Worm (Caenorhabditis elegans) whole organism, L1 larva: ENCODE measurements around the gene srh-30.

ENCODE experiments used
- C04F5.9 ChIP-seq: sonication (generic microtip); optimal IDR thresholded peaks from 2 replicates; lab custom pipeline; 2016; ENCODE audit warnings: missing genetic modification characterization, missing compliant biosample characterization
- alr-1 ChIP-seq: fragments of 200-800 bp; sonication (Bioruptor generic); optimal IDR thresholded peaks from 2 replicates; lab custom pipeline; 2018; ENCODE audit warnings: borderline replicate concordance, mild to moderate bottlenecking, missing genetic modification characterization, missing compliant biosample characterization
- aly-2 ChIP-seq: fragments of 150-350 bp; optimal IDR thresholded peaks from 2 replicates; lab custom pipeline; 2014; ENCODE audit warnings: missing biosample characterization, missing genetic modification characterization
- blmp-1 ChIP-seq: fragments of 150-350 bp; optimal IDR thresholded peaks from 2 replicates; lab custom pipeline; 2014; ENCODE audit warnings: missing biosample characterization, missing genetic modification characterization
- ceh-63 ChIP-seq: fragments of 200-800 bp; sonication (Bioruptor generic); optimal IDR thresholded peaks from 2 replicates; lab custom pipeline; 2018; ENCODE audit warnings: mild to moderate bottlenecking, missing genetic modification characterization, missing compliant biosample characterization
- ceh-8 ChIP-seq: fragments of 200-800 bp; sonication (Bioruptor generic); optimal IDR thresholded peaks from 2 replicates; lab custom pipeline; 2018; ENCODE audit warnings: mild to moderate bottlenecking, missing genetic modification characterization, moderate library complexity, missing compliant biosample characterization
- ceh-82 ChIP-seq, 3 experiments: fragments of 150-350 bp in 1 of 3; sonication (generic microtip) in 2 of 3; optimal IDR thresholded peaks; 2 replicates each; lab custom pipeline; 2014 to 2017; ENCODE audit warnings: missing biosample characterization in 3 of 3, missing genetic modification characterization in 3 of 3
- ces-1 ChIP-seq: fragments of 150-350 bp; optimal IDR thresholded peaks from 2 replicates; lab custom pipeline; 2014; ENCODE audit warnings: missing biosample characterization, missing genetic modification reagents, missing genetic modification characterization
- dpl-1 ChIP-seq, 3 experiments: fragments of 150-350 bp in 2 of 3; sonication (generic microtip) in 1 of 3; optimal IDR thresholded peaks; 2 replicates each; lab custom pipeline; 2014 to 2017; ENCODE audit warnings: missing biosample characterization in 3 of 3, missing genetic modification characterization in 3 of 3, missing genetic modification reagents in 3 of 3
- dsc-1 ChIP-seq: sonication (generic microtip); optimal IDR thresholded peaks from 2 replicates; lab custom pipeline; 2016; ENCODE audit warnings: mild to moderate bottlenecking, missing genetic modification characterization, missing compliant biosample characterization
- efl-1 ChIP-seq, 4 experiments: fragments of 150-350 bp; optimal IDR thresholded peaks in 3 of 4; peaks in 1 of 4; 1 replicate in 1 of 4; 2 replicates in 3 of 4; lab custom pipeline; 2014; ENCODE audit warnings: missing biosample characterization in 2 of 4, missing genetic modification characterization in 2 of 4, missing genetic modification reagents in 2 of 4
- egl-13 ChIP-seq: sonication (generic microtip); optimal IDR thresholded peaks from 2 replicates; lab custom pipeline; 2016; ENCODE audit warnings: missing genotype, missing genetic modification reagents, missing genetic modification characterization, missing compliant biosample characterization
- elt-3 ChIP-seq, 6 experiments: fragments of 150-350 bp in 1 of 6; sonication (generic microtip); optimal IDR thresholded peaks; 2 replicates each; lab custom pipeline; 2017 to 2018; ENCODE audit warnings: missing biosample characterization in 6 of 6, missing genetic modification characterization in 6 of 6, inconsistent platforms in 1 of 6
- fkh-10 ChIP-seq: sonication (generic microtip); optimal IDR thresholded peaks from 2 replicates; lab custom pipeline; 2017; ENCODE audit warnings: missing biosample characterization, missing genetic modification reagents, missing genetic modification characterization
- fkh-8 ChIP-seq: sonication (generic microtip); optimal IDR thresholded peaks from 2 replicates; lab custom pipeline; 2016; ENCODE audit warnings: mild to moderate bottlenecking, missing genetic modification characterization, missing compliant biosample characterization
- grh-1 ChIP-seq: fragments of 200-800 bp; sonication (Bioruptor generic); IDR thresholded peaks from 2 replicates; pipeline ENCODE4 v1.3.6; 2022; ENCODE audit warnings: missing genetic modification reagents, missing genetic modification characterization, missing compliant biosample characterization
- hlh-17 ChIP-seq: fragments of 200-800 bp; sonication (Bioruptor generic); optimal IDR thresholded peaks from 2 replicates; lab custom pipeline; 2018; ENCODE audit warnings: missing genetic modification characterization, mild to moderate bottlenecking, missing compliant biosample characterization, moderate library complexity, borderline replicate concordance
- hlh-4 ChIP-seq: sonication (generic microtip); optimal IDR thresholded peaks from 2 replicates; lab custom pipeline; 2016; ENCODE audit warnings: mild to moderate bottlenecking, missing genetic modification characterization, missing compliant biosample characterization
- hpl-2 ChIP-seq: fragments of 150-350 bp; optimal IDR thresholded peaks from 2 replicates; lab custom pipeline; 2014; ENCODE audit warnings: missing biosample characterization, missing genetic modification reagents, missing genetic modification characterization
- irx-1 ChIP-seq: sonication (generic microtip); optimal IDR thresholded peaks from 2 replicates; lab custom pipeline; 2016; ENCODE audit warnings: missing genetic modification characterization, missing compliant biosample characterization
- isw-1 ChIP-seq: fragments of 200-800 bp; sonication (Bioruptor generic); IDR thresholded peaks from 2 replicates; pipeline ENCODE4 v1.3.6; 2022; ENCODE audit warnings: missing genetic modification characterization, missing compliant biosample characterization
- lin-15B ChIP-seq: fragments of 150-350 bp; sonication (generic microtip); optimal IDR thresholded peaks from 3 replicates; lab custom pipeline; 2014; ENCODE audit warnings: missing biosample characterization, missing genetic modification characterization
- lsy-2 ChIP-seq, 2 experiments: fragments of 150-350 bp; optimal IDR thresholded peaks; 2 replicates each; lab custom pipeline; 2014; ENCODE audit warnings: missing biosample characterization in 2 of 2, missing genetic modification characterization in 2 of 2
- mab-9 ChIP-seq: fragments of 200-800 bp; sonication (Bioruptor generic); IDR thresholded peaks from 2 replicates; pipeline ENCODE4 v1.3.6; 2022; ENCODE audit warnings: missing genetic modification reagents, missing genetic modification characterization, missing compliant biosample characterization
- mdl-1 ChIP-seq, 2 experiments: fragments of 150-350 bp; optimal IDR thresholded peaks; 2 replicates each; lab custom pipeline; 2014 to 2017; ENCODE audit warnings: missing biosample characterization in 2 of 2, missing genetic modification characterization in 2 of 2, inconsistent platforms in 1 of 2
- mef-2 ChIP-seq: fragments of 150-350 bp; optimal IDR thresholded peaks from 2 replicates; lab custom pipeline; 2014; ENCODE audit warnings: missing biosample characterization, missing genetic modification characterization
- mep-1 ChIP-seq: fragments of 150-350 bp; optimal IDR thresholded peaks from 2 replicates; lab custom pipeline; 2014; ENCODE audit warnings: missing biosample characterization, missing genetic modification characterization
- nhr-12 ChIP-seq: sonication (generic microtip); optimal IDR thresholded peaks from 2 replicates; lab custom pipeline; 2017; ENCODE audit warnings: missing biosample characterization, missing genetic modification characterization
- nhr-19 ChIP-seq: fragments of 200-800 bp; sonication (Bioruptor generic); conservative IDR thresholded peaks from 2 replicates; pipeline ENCODE4 v1.3.6; 2022; ENCODE audit warnings: missing genetic modification characterization, missing compliant biosample characterization
- nhr-28 ChIP-seq: fragments of 150-350 bp; optimal IDR thresholded peaks from 2 replicates; lab custom pipeline; 2014; ENCODE audit warnings: missing biosample characterization, missing genetic modification characterization
- nhr-71 ChIP-seq: sonication (generic microtip); optimal IDR thresholded peaks from 2 replicates; lab custom pipeline; 2016; ENCODE audit warnings: mild to moderate bottlenecking, missing genetic modification characterization, moderate library complexity, missing compliant biosample characterization
- nhr-77 ChIP-seq: fragments of 150-350 bp; optimal IDR thresholded peaks from 2 replicates; lab custom pipeline; 2014; ENCODE audit warnings: missing biosample characterization, missing genetic modification characterization
- nhr-84 ChIP-seq: sonication (generic microtip); optimal IDR thresholded peaks from 2 replicates; lab custom pipeline; 2017; ENCODE audit warnings: missing biosample characterization, missing genetic modification characterization
- nhr-85 ChIP-seq: sonication (generic microtip); peaks from one replicate; lab custom pipeline; 2016; ENCODE audit warnings: missing genetic modification characterization, inconsistent platforms, missing compliant biosample characterization
- nhr-90 ChIP-seq: sonication (generic microtip); optimal IDR thresholded peaks from 2 replicates; lab custom pipeline; 2016; ENCODE audit warnings: mild to moderate bottlenecking, missing genetic modification characterization, missing compliant biosample characterization; ENCODE audit not compliant: poor library complexity
- pag-3 ChIP-seq: sonication (generic microtip); optimal IDR thresholded peaks from 2 replicates; lab custom pipeline; 2017; ENCODE audit warnings: missing genetic modification characterization, mild to moderate bottlenecking, missing compliant biosample characterization, antibody characterized with exemption, borderline replicate concordance; ENCODE audit not compliant: insufficient read depth
- rnt-1 ChIP-seq: sonication (generic microtip); optimal IDR thresholded peaks from 2 replicates; lab custom pipeline; 2016; ENCODE audit warnings: mild to moderate bottlenecking, missing genetic modification characterization, moderate library complexity, missing compliant biosample characterization
- snpc-4 ChIP-seq: fragments of 150-350 bp; optimal IDR thresholded peaks from 2 replicates; lab custom pipeline; 2014; ENCODE audit warnings: missing biosample characterization, missing genetic modification characterization
- snu-23 ChIP-seq: sonication (generic microtip); optimal IDR thresholded peaks from 2 replicates; lab custom pipeline; 2016; ENCODE audit warnings: missing genetic modification characterization, missing compliant biosample characterization
- sptf-1 ChIP-seq: fragments of 150-350 bp; optimal IDR thresholded peaks from 2 replicates; lab custom pipeline; 2014; ENCODE audit warnings: missing biosample characterization, missing genetic modification characterization
- sup-37 ChIP-seq: fragments of 200-800 bp; sonication (Bioruptor generic); optimal IDR thresholded peaks from 2 replicates; lab custom pipeline; 2018; ENCODE audit warnings: mild to moderate bottlenecking, missing genetic modification characterization, missing compliant biosample characterization
- swsn-7 ChIP-seq: sonication (generic microtip); optimal IDR thresholded peaks from 2 replicates; lab custom pipeline; 2016; ENCODE audit warnings: missing genetic modification characterization, missing compliant biosample characterization
- unc-130 ChIP-seq: fragments of 150-350 bp; optimal IDR thresholded peaks from 2 replicates; lab custom pipeline; 2017; ENCODE audit warnings: missing biosample characterization, missing genetic modification characterization, inconsistent platforms
- vab-15 ChIP-seq: sonication (generic microtip); optimal IDR thresholded peaks from 2 replicates; lab custom pipeline; 2017; ENCODE audit warnings: missing genotype, mild to moderate bottlenecking, missing genetic modification characterization, missing compliant biosample characterization
- xbp-1 ChIP-seq: sonication (generic microtip); optimal IDR thresholded peaks from 2 replicates; lab custom pipeline; 2016; ENCODE audit warnings: missing genetic modification characterization, missing compliant biosample characterization
- zag-1 ChIP-seq: fragments of 150-350 bp; optimal IDR thresholded peaks from 2 replicates; lab custom pipeline; 2014; ENCODE audit warnings: missing biosample characterization, missing genetic modification characterization
- ztf-11 ChIP-seq, 2 experiments: sonication (generic microtip); optimal IDR thresholded peaks; 2 replicates each; lab custom pipeline; 2016 to 2017; ENCODE audit warnings: missing genetic modification characterization in 2 of 2, missing biosample characterization in 1 of 2, missing compliant biosample characterization in 1 of 2
- ztf-4 ChIP-seq: fragments of 150-350 bp; optimal IDR thresholded peaks from 2 replicates; lab custom pipeline; 2014; ENCODE audit warnings: missing biosample characterization, missing genetic modification characterization

The srh-30 gene

ce11 chrV:6801850-6802249 is 30.3 kb upstream of the srh-30 start, which contains the start of gene dmsr-10:
Gene dmsr-10, minus strand, starts transcription at chrV:6801950.
- TF ChIP-seq ceh-63 (GFP tag; lab: Kevin White, UChicago) (no peak), snpc-4 (no peak), efl-1 (optimal IDR thresholded peaks at IDR 0.05; lab: Kevin White, UChicago) (no peak), efl-1 (GFP tag; optimal IDR thresholded peaks at IDR 0.05 in 1 of 2; lab: Kevin White, UChicago) (peak in 1 of 2 experiments; percentile 71)

ce11 chrV:6799564-6799963 is 28.0 kb upstream of the srh-30 start, which contains the start of gene dmsr-9:
Gene dmsr-9, minus strand, starts transcription at chrV:6799664.
- TF ChIP-seq unc-130 (no peak), ceh-8 (GFP tag; lab: Kevin White, UChicago) (no peak), fkh-8 (peak; percentile 30), dpl-1 (GFP tag; optimal IDR thresholded peaks at IDR 0.05; lab: Kevin White, UChicago) (no peak), ztf-4 (no peak)

- TF ChIP-seq mep-1 (tag; lab: Kevin White, UChicago) (peak; percentile 68), grh-1 (no peak), hlh-17 (no peak), ceh-82 (tag; optimal IDR thresholded peaks at IDR 0.05; lab: Kevin White, UChicago) (peak in 2 of 3 experiments; percentile 3 to 33), nhr-28 (tag; lab: Kevin White, UChicago) (no peak), mab-9 (GFP tag; lab: Robert Waterston, UW) (no peak), lin-15B (tag; lab: Kevin White, UChicago) (no peak), hlh-4 (tag; lab: Kevin White, UChicago) (no peak), ceh-63 (GFP tag; lab: Kevin White, UChicago) (no peak), snu-23 (GFP tag; lab: Kevin White, UChicago) (peak; percentile 55), xbp-1 (peak; percentile 6), nhr-90 (tag; lab: Kevin White, UChicago) (no peak), isw-1 (no peak), aly-2 (tag; lab: Kevin White, UChicago) (no peak), ces-1 (no peak), hpl-2 (GFP tag; lab: Kevin White, UChicago) (no peak), egl-13 (tag; lab: Kevin White, UChicago) (no peak), swsn-7 (tag; lab: Kevin White, UChicago) (peak; percentile 8), alr-1 (tag; lab: Kevin White, UChicago) (no peak), blmp-1 (tag; lab: Kevin White, UChicago) (peak; percentile 57), pag-3 (tag; lab: Kevin White, UChicago) (no peak), C04F5.9 (tag; lab: Kevin White, UChicago) (no peak), mef-2 (tag; lab: Kevin White, UChicago) (no peak), lsy-2 (tag; optimal IDR thresholded peaks at IDR 0.05; lab: Kevin White, UChicago) (peak; percentile 3 to 13), nhr-77 (tag; lab: Kevin White, UChicago) (no peak), fkh-8 (no peak), nhr-84 (tag; lab: Kevin White, UChicago) (no peak), elt-3 (tag; optimal IDR thresholded peaks at IDR 0.05; lab: Kevin White, UChicago) (no peak), nhr-71 (tag; lab: Kevin White, UChicago) (peak; percentile 20), sup-37 (GFP tag; lab: Kevin White, UChicago) (no peak), nhr-12 (no peak), dsc-1 (tag; lab: Kevin White, UChicago) (peak; percentile 8), irx-1 (tag; lab: Kevin White, UChicago) (no peak), nhr-19 (GFP tag; lab: Robert Waterston, UW) (no peak), ztf-11 (tag; optimal IDR thresholded peaks at IDR 0.05; lab: Kevin White, UChicago) (no peak), zag-1 (tag; lab: Kevin White, UChicago) (no peak), fkh-10 (no peak), sptf-1 (no peak), rnt-1 (tag; lab: Kevin White, UChicago) (peak; percentile 34), vab-15 (tag; lab: Kevin White, UChicago) (no peak), efl-1 (optimal IDR thresholded peaks at IDR 0.05; lab: Kevin White, UChicago) (peak; percentile 26 to 31), efl-1 (GFP tag; optimal IDR thresholded peaks at IDR 0.05 in 1 of 2; lab: Kevin White, UChicago) (peak; percentile 7 to 93), nhr-85 (tag; lab: Kevin White, UChicago) (peak; percentile 16), mdl-1 (tag; optimal IDR thresholded peaks at IDR 0.05; lab: Kevin White, UChicago) (peak in 1 of 2 experiments; percentile 18)
Observed at ce11 chrV:6796894-6797293, 25.3 kb upstream of the srh-30 start.
